Fruit fly (Drosophila melanogaster) whole organism, embryonic: Measurements from ENCODE around the gene Pde9.
A peak's percentile ranks its signal among the peaks of the same experiment; 100 is the strongest.

ENCODE experiments used
- C15 ChIP-seq: fragments of 200-800 bp; sonication (Bioruptor generic); IDR thresholded peaks from 3 replicates; pipeline ENCODE4 v1.3.6; 2022; ENCODE audit warnings: missing biosample characterization, missing genetic modification characterization
- CG10147 ChIP-seq: fragments of 200-800 bp; sonication (Bioruptor generic); optimal IDR thresholded peaks from 2 replicates; lab custom pipeline; 2019; ENCODE audit warnings: missing biosample characterization, mild to moderate bottlenecking, missing genetic modification characterization, moderate library complexity
- CG10462 ChIP-seq: fragments of 200-800 bp; sonication (Bioruptor generic); optimal IDR thresholded peaks from 2 replicates; lab custom pipeline; 2016; ENCODE audit warnings: missing biosample characterization, missing genetic modification characterization
- CG11247 ChIP-seq: fragments of 200-800 bp; sonication (Bioruptor generic); IDR thresholded peaks from 2 replicates; pipeline ENCODE4 v1.3.6; 2022; ENCODE audit warnings: missing biosample characterization, missing genetic modification characterization
- CG11696 ChIP-seq: fragments of 200-800 bp; sonication (Bioruptor generic); IDR thresholded peaks from 2 replicates; pipeline ENCODE4 v1.3.6; 2022; ENCODE audit warnings: missing biosample characterization, missing genetic modification characterization
- CG14050 ChIP-seq: fragments of 200-800 bp; sonication (Bioruptor generic); IDR thresholded peaks from 3 replicates; pipeline ENCODE4 v1.3.6; 2022; ENCODE audit warnings: missing biosample characterization, missing genetic modification characterization
- CG15479 ChIP-seq: fragments of 200-800 bp; sonication (Bioruptor generic); optimal IDR thresholded peaks from 3 replicates; lab custom pipeline; 2019; ENCODE audit warnings: missing biosample characterization, mild to moderate bottlenecking, missing genetic modification characterization, moderate library complexity
- CG16813 ChIP-seq: fragments of 200-800 bp; sonication (Bioruptor generic); IDR thresholded peaks from 3 replicates; pipeline ENCODE4 v1.3.6; 2022; ENCODE audit warnings: missing biosample characterization, missing genetic modification characterization; ENCODE audit not compliant: partially characterized antibody
- CG1832 ChIP-seq: fragments of 200-800 bp; sonication (Bioruptor generic); optimal IDR thresholded peaks from 2 replicates; lab custom pipeline; 2017; ENCODE audit warnings: missing biosample characterization, mild to moderate bottlenecking, missing genetic modification characterization, inconsistent platforms
- CG2678 ChIP-seq: fragments of 200-800 bp; sonication (Bioruptor generic); optimal IDR thresholded peaks from 3 replicates; lab custom pipeline; 2019; ENCODE audit warnings: missing biosample characterization, mild to moderate bottlenecking, missing genetic modification characterization, moderate library complexity
- CG2889 ChIP-seq: fragments of 200-800 bp; sonication (Bioruptor generic); IDR thresholded peaks from 3 replicates; pipeline ENCODE4 v1.3.6; 2022; ENCODE audit warnings: missing biosample characterization, missing genetic modification characterization
- CG4282 ChIP-seq: fragments of 200-800 bp; sonication (Bioruptor generic); optimal IDR thresholded peaks from 2 replicates; lab custom pipeline; 2016; ENCODE audit warnings: missing biosample characterization, missing genetic modification characterization
- CG5953 ChIP-seq: fragments of 200-800 bp; sonication (Bioruptor generic); IDR thresholded peaks from 2 replicates; pipeline ENCODE4 v1.3.6; 2022; ENCODE audit warnings: missing biosample characterization, missing genetic modification characterization
- CG6813 ChIP-seq: fragments of 200-800 bp; sonication (Bioruptor generic); optimal IDR thresholded peaks from 2 replicates; lab custom pipeline; 2017; ENCODE audit warnings: missing biosample characterization, missing genetic modification characterization, mild to moderate bottlenecking, moderate library complexity, missing genetic modification reagents
- CG7745 ChIP-seq: fragments of 200-800 bp; sonication (Bioruptor generic); optimal IDR thresholded peaks from 2 replicates; lab custom pipeline; 2018; ENCODE audit warnings: missing biosample characterization, mild to moderate bottlenecking, missing genetic modification characterization, moderate library complexity
- CG9817 ChIP-seq: fragments of 200-800 bp; sonication (Bioruptor generic); optimal IDR thresholded peaks from 2 replicates; lab custom pipeline; 2018; ENCODE audit warnings: missing biosample characterization, mild to moderate bottlenecking, missing genetic modification characterization, moderate library complexity
- Chrac-16 ChIP-seq: fragments of 200-800 bp; sonication (Bioruptor generic); optimal IDR thresholded peaks from 3 replicates; lab custom pipeline; 2016; ENCODE audit warnings: missing biosample characterization, missing genetic modification characterization
- CoRest ChIP-seq: fragments of 200-800 bp; sonication (Bioruptor generic); optimal IDR thresholded peaks from 3 replicates; lab custom pipeline; 2018; ENCODE audit warnings: missing biosample characterization, mild to moderate bottlenecking, missing genetic modification characterization, moderate library complexity
- Dbx ChIP-seq: fragments of 200-800 bp; sonication (Bioruptor generic); IDR thresholded peaks from 3 replicates; pipeline ENCODE4 v1.3.6; 2022; ENCODE audit warnings: missing biosample characterization, missing genetic modification characterization
- Dip3 ChIP-seq: fragments of 200-800 bp; sonication (Bioruptor generic); optimal IDR thresholded peaks from 3 replicates; lab custom pipeline; 2016; ENCODE audit warnings: missing biosample characterization, missing genetic modification characterization
- E2f1 ChIP-seq: fragments of 200-800 bp; sonication (Bioruptor generic); IDR thresholded peaks from 2 replicates; pipeline ENCODE4 v1.3.6; 2022; ENCODE audit warnings: missing biosample characterization, missing genetic modification characterization
- Hr78 ChIP-seq, 2 experiments: fragments of 200-800 bp in 1 of 2; fragments of >200 bp in 1 of 2; sonication (Bioruptor generic) in 1 of 2; optimal IDR thresholded peaks; 2 replicates each; lab custom pipeline; 2017 to 2019; ENCODE audit warnings: missing biosample characterization in 2 of 2, missing genetic modification characterization in 2 of 2, mild to moderate bottlenecking in 1 of 2, moderate library complexity in 1 of 2
- MTF-1 ChIP-seq: fragments of 200-800 bp; sonication (Bioruptor generic); optimal IDR thresholded peaks from 2 replicates; lab custom pipeline; 2018; ENCODE audit warnings: missing biosample characterization, mild to moderate bottlenecking, missing genetic modification characterization, borderline replicate concordance
- Meics ChIP-seq: fragments of 200-800 bp; sonication (Bioruptor generic); optimal IDR thresholded peaks from 2 replicates; lab custom pipeline; 2017; ENCODE audit warnings: missing biosample characterization, mild to moderate bottlenecking, missing genetic modification characterization
- Sox100B ChIP-seq: fragments of 200-800 bp; sonication (Bioruptor generic); optimal IDR thresholded peaks from 3 replicates; lab custom pipeline; 2018; ENCODE audit warnings: missing biosample characterization, mild to moderate bottlenecking, missing genetic modification characterization
- Sox102F ChIP-seq: fragments of 200-800 bp; sonication (Bioruptor generic); optimal IDR thresholded peaks from 2 replicates; lab custom pipeline; 2018; ENCODE audit warnings: missing biosample characterization, mild to moderate bottlenecking, missing genetic modification characterization, moderate library complexity
- Sry-δ ChIP-seq: fragments of 200-800 bp; sonication (Bioruptor generic); optimal IDR thresholded peaks from 2 replicates; lab custom pipeline; 2016; ENCODE audit warnings: missing biosample characterization, missing genetic modification characterization
- ac ChIP-seq: fragments of 200-800 bp; sonication (Bioruptor generic); optimal IDR thresholded peaks from 3 replicates; lab custom pipeline; 2017; ENCODE audit warnings: missing biosample characterization, mild to moderate bottlenecking, missing genetic modification characterization
- al ChIP-seq: fragments of 200-800 bp; sonication (Bioruptor generic); IDR thresholded peaks from 2 replicates; pipeline ENCODE4 v1.3.6; 2022; ENCODE audit warnings: missing biosample characterization, missing genetic modification characterization
- ato ChIP-seq: fragments of 200-800 bp; sonication (Bioruptor generic); IDR thresholded peaks from 2 replicates; pipeline ENCODE4 v1.3.6; 2022; ENCODE audit warnings: missing biosample characterization, missing genetic modification characterization; ENCODE audit not compliant: partially characterized antibody
- cwo ChIP-seq: fragments of 200-800 bp; sonication (Bioruptor generic); optimal IDR thresholded peaks from 3 replicates; lab custom pipeline; 2017; ENCODE audit warnings: missing biosample characterization, missing genetic modification characterization, mild to moderate bottlenecking, moderate library complexity, missing genetic modification reagents
- danr ChIP-seq: fragments of 200-800 bp; sonication (Bioruptor generic); IDR thresholded peaks from 2 replicates; pipeline ENCODE4 v1.3.6; 2022; ENCODE audit warnings: missing biosample characterization, missing genetic modification characterization
- disco-r ChIP-seq: fragments of 200-800 bp; sonication (Bioruptor generic); optimal IDR thresholded peaks from 2 replicates; lab custom pipeline; 2016; ENCODE audit warnings: missing biosample characterization, missing genetic modification characterization
- fru ChIP-seq: fragments of >200 bp; optimal IDR thresholded peaks from 2 replicates; lab custom pipeline; 2017
- grn ChIP-seq: fragments of 200-800 bp; sonication (Bioruptor generic); optimal IDR thresholded peaks from 3 replicates; lab custom pipeline; 2017; ENCODE audit warnings: missing biosample characterization, missing genetic modification characterization
- jumu ChIP-seq: fragments of 200-800 bp; sonication (Bioruptor generic); optimal IDR thresholded peaks from 3 replicates; lab custom pipeline; 2016; ENCODE audit warnings: missing biosample characterization, missing genetic modification characterization
- kah ChIP-seq: fragments of 200-800 bp; sonication (Bioruptor generic); optimal IDR thresholded peaks from 2 replicates; lab custom pipeline; 2018; ENCODE audit warnings: missing biosample characterization, mild to moderate bottlenecking, missing genetic modification characterization
- knrl ChIP-seq: fragments of 200-800 bp; sonication (Bioruptor generic); IDR thresholded peaks from 3 replicates; pipeline ENCODE4 v1.3.6; 2022; ENCODE audit warnings: missing biosample characterization, missing genetic modification characterization; ENCODE audit not compliant: partially characterized antibody
- mirr ChIP-seq: fragments of 200-800 bp; sonication (Bioruptor generic); optimal IDR thresholded peaks from 3 replicates; lab custom pipeline; 2018; ENCODE audit warnings: missing biosample characterization, mild to moderate bottlenecking, missing genetic modification characterization
- ranshi ChIP-seq: fragments of 200-800 bp; sonication (Bioruptor generic); IDR thresholded peaks from 2 replicates; pipeline ENCODE4 v1.3.6; 2022; ENCODE audit warnings: missing biosample characterization, missing genetic modification characterization
- sc ChIP-seq, 3 experiments: fragments of >200 bp in 2 of 3; fragments of 200-800 bp in 1 of 3; sonication (Bioruptor generic) in 1 of 3; optimal IDR thresholded peaks; 2 replicates in 2 of 3; 3 replicates in 1 of 3; lab custom pipeline; 2017; ENCODE audit warnings: mild to moderate bottlenecking in 1 of 3, missing biosample characterization in 1 of 3, missing genetic modification characterization in 1 of 3, missing genetic modification reagents in 1 of 3
- sd ChIP-seq: fragments of 200-800 bp; sonication (Bioruptor generic); optimal IDR thresholded peaks from 3 replicates; lab custom pipeline; 2018; ENCODE audit warnings: missing biosample characterization, mild to moderate bottlenecking, missing genetic modification characterization, moderate library complexity
- sens ChIP-seq: fragments of 200-800 bp; sonication (Bioruptor generic); peaks from one replicate; lab custom pipeline; 2016; ENCODE audit warnings: missing biosample characterization, missing genetic modification characterization
- slbo ChIP-seq: fragments of 200-800 bp; sonication (Bioruptor generic); IDR thresholded peaks from 2 replicates; pipeline ENCODE4 v1.3.6; 2022; ENCODE audit warnings: missing biosample characterization, missing genetic modification characterization
- sna ChIP-seq: fragments of 200-800 bp; sonication (Bioruptor generic); IDR thresholded peaks from 2 replicates; pipeline ENCODE4 v1.3.6; 2022; ENCODE audit warnings: missing biosample characterization, missing genetic modification characterization; ENCODE audit not compliant: partially characterized antibody
- stc ChIP-seq: fragments of 200-800 bp; sonication (Bioruptor generic); IDR thresholded peaks from 2 replicates; pipeline ENCODE4 v1.3.6; 2022; ENCODE audit warnings: missing biosample characterization, missing genetic modification characterization
- tap ChIP-seq: fragments of 200-800 bp; optimal IDR thresholded peaks from 3 replicates; lab custom pipeline; 2019; ENCODE audit warnings: missing biosample characterization, mild to moderate bottlenecking, missing genetic modification characterization, moderate library complexity
- unpg ChIP-seq: fragments of 200-800 bp; sonication (Bioruptor generic); optimal IDR thresholded peaks from 3 replicates; lab custom pipeline; 2018; ENCODE audit warnings: missing biosample characterization, mild to moderate bottlenecking, missing genetic modification characterization, moderate library complexity
- wek ChIP-seq: fragments of 200-800 bp; sonication (Bioruptor generic); optimal IDR thresholded peaks from 3 replicates; lab custom pipeline; 2018; ENCODE audit warnings: missing biosample characterization, mild to moderate bottlenecking, missing genetic modification characterization, moderate library complexity

The Pde9 gene

dm6 chrX:12755017-12755563 lies 142.0 kb downstream of the Pde9 start (continued):
- peak; percentile 91 for TF ChIP-seq slbo (GFP tag; lab: Robert Waterston, UW)
- peak; percentile 79 for TF ChIP-seq CoRest (tag; lab: Kevin White, UChicago)
- no peak for TF ChIP-seq fru (lab: Kevin White, UChicago)
- peak; percentile 63 for TF ChIP-seq CG9817 (tag; lab: Kevin White, UChicago)
- peak; percentile 77 for TF ChIP-seq danr (GFP tag; lab: Robert Waterston, UW)
- TF ChIP-seq Chrac-16: peak; percentile 58
- TF ChIP-seq Sox102F (GFP tag; lab: Kevin White, UChicago): peak; percentile 62
- peak; percentile 87 for TF ChIP-seq CG2678 (tag; lab: Kevin White, UChicago)
- TF ChIP-seq knrl: no peak
- TF ChIP-seq unpg (GFP tag; lab: Kevin White, UChicago): peak; percentile 69
- peak; percentile 74 for TF ChIP-seq CG14050 (GFP tag; lab: Robert Waterston, UW)
- no peak for TF ChIP-seq sc (optimal IDR thresholded peaks at IDR 0.05; lab: Kevin White, UChicago)
- TF ChIP-seq sc (GFP tag; optimal IDR thresholded peaks at IDR 0.05; lab: Kevin White, UChicago): peak; percentile 11
- TF ChIP-seq CG5953 (GFP tag; lab: Robert Waterston, UW): peak; percentile 55; the same call in 1 of the 2 replicates
- TF ChIP-seq Sry-δ (GFP tag; lab: Kevin White, UChicago): no peak
- no peak for TF ChIP-seq kah (GFP tag; lab: Kevin White, UChicago)
- no peak for TF ChIP-seq CG10462 (GFP tag; lab: Kevin White, UChicago)
- peak; percentile 55 for TF ChIP-seq CG11696 (GFP tag; lab: Robert Waterston, UW)
- TF ChIP-seq CG1832 (GFP tag; lab: Kevin White, UChicago): peak; percentile 26
- TF ChIP-seq tap (tag; lab: Kevin White, UChicago): peak; percentile 52
- TF ChIP-seq CG7745: no peak
- TF ChIP-seq sens (GFP tag; lab: Kevin White, UChicago): peak; percentile 83
- TF ChIP-seq CG16813 (GFP tag; lab: Robert Waterston, UW): no peak
- TF ChIP-seq wek (GFP tag; lab: Kevin White, UChicago): no peak
- no peak for TF ChIP-seq grn (GFP tag; lab: Kevin White, UChicago)
- TF ChIP-seq Dip3: peak; percentile 82
- peak; percentile 71 for TF ChIP-seq ranshi (GFP tag; lab: Robert Waterston, UW)
- TF ChIP-seq cwo (GFP tag; lab: Kevin White, UChicago): peak; percentile 86
- peak; percentile 85 for TF ChIP-seq Meics
- no peak for TF ChIP-seq sna
- TF ChIP-seq mirr (GFP tag; lab: Kevin White, UChicago): peak; percentile 61
- no peak for TF ChIP-seq ato (GFP tag; lab: Robert Waterston, UW)
- peak; percentile 69; the same call in 1 of the 3 replicates for TF ChIP-seq CG2889 (GFP tag; lab: Robert Waterston, UW)
- no peak for TF ChIP-seq CG15479 (GFP tag; lab: Kevin White, UChicago)
- no peak for TF ChIP-seq ac
- no peak for TF ChIP-seq CG4282 (GFP tag; lab: Kevin White, UChicago)
- peak; percentile 61 for TF ChIP-seq E2f1 (GFP tag; lab: Robert Waterston, UW)
- TF ChIP-seq MTF-1 (GFP tag; lab: Kevin White, UChicago): peak; percentile 6
- TF ChIP-seq C15 (GFP tag; lab: Robert Waterston, UW): 0 out of 3 replicates have a peak, but pooled peaks have one; percentile 58
- TF ChIP-seq Dbx (GFP tag; lab: Robert Waterston, UW): peak; percentile 82
- TF ChIP-seq CG11247 (GFP tag; lab: Robert Waterston, UW): peak; percentile 61
- peak; percentile 16 for TF ChIP-seq CG6813 (GFP tag; lab: Kevin White, UChicago)
- no peak for TF ChIP-seq sd (tag; lab: Kevin White, UChicago)
- peak; percentile 90 for TF ChIP-seq al (GFP tag; lab: Robert Waterston, UW)
- TF ChIP-seq disco-r: no peak
- TF ChIP-seq jumu (GFP tag; lab: Kevin White, UChicago): peak; percentile 49
- peak; percentile 58 for TF ChIP-seq Sox100B
- peak; percentile 73 for TF ChIP-seq stc
- TF ChIP-seq Hr78 (GFP tag; optimal IDR thresholded peaks at IDR 0.05; lab: Kevin White, UChicago): no peak
- peak; percentile 68 for TF ChIP-seq CG10147
